Worm (Caenorhabditis elegans): ENCODE results near the gene nex-2.
A peak's percentile ranks its signal among the peaks of the same experiment; 100 is the strongest.

The nex-2 gene

DNA sequence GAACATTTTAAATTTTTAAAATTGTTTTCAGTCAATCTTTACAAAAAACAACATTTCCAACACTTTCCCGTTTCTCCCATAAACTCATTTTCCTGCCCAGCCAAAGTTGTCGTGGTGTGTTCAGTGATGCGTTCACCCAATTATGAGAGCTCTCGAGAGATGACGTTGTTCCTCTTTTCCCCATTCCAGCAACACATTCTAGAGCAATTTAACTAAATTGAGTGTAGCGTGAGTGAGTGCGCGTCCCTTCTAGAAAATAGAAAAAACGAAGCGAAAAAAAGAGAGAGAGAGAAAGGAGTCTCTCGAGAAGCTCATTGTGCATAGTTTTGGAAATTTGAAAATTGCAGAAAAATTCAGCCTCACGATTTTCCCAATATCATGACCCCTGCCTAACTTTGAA lies 28.5 kb upstream of the nex-2 start:
- TF ChIP-seq ztf-29 (GFP tag; IDR thresholded peaks at IDR 0.05) (no peak), klf-2 (GFP tag; conservative IDR thresholded peaks at IDR 0.05) (no peak), ztf-23 (GFP tag; IDR thresholded peaks at IDR 0.05) (no peak), med-1 (GFP tag; optimal IDR thresholded peaks at IDR 0.05; ENCODE audit: insufficient read depth) (no peak), ref-1 (GFP tag; conservative IDR thresholded peaks at IDR 0.05) (no peak), cog-1 (tag; optimal IDR thresholded peaks at IDR 0.05) (no peak), tab-1 (GFP tag; IDR thresholded peaks at IDR 0.05) (no peak), flt-1 (GFP tag; IDR thresholded peaks at IDR 0.05) (no peak), T22C8.4 (GFP tag; IDR thresholded peaks at IDR 0.05) (no peak)

DNA sequence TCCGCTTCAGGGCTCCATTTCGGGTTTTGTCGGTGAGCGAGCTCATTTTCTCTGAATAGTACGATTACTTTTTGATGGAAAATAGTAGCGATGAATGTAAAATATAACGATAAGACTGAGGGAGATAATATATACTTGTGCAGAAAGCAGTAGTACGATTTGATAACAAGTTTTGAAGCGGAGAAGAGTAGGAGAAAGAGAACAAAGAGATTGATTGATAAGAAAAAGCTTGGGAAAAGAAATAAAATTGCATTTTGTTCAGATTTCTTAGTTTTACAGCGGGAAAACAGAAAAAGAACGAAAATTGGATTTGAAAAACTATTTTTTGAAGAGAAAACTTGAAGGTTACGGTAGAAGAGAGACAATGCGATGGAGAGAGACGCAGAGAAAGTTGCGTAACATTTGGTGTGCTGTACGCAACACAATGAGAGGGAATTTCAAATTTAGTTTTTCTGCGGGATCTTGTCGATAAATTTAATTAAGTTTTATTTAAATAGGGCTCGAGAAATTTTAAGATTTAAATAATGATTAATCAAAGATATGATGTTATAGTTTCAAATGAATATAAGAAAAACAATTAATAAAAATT lies 27.5 kb upstream of the nex-2 start, which contains the start of gene umps-1:
umps-1 (minus strand) TSS at position 51 of the 589 bp plus-strand sequence.
- TF ChIP-seq tab-1 (GFP tag; IDR thresholded peaks at IDR 0.05) = no peak
- no peak for TF ChIP-seq cog-1 (tag; optimal IDR thresholded peaks at IDR 0.05)
- no peak for TF ChIP-seq klf-2 (GFP tag; conservative IDR thresholded peaks at IDR 0.05)
- no peak for TF ChIP-seq med-1 (GFP tag; optimal IDR thresholded peaks at IDR 0.05; ENCODE audit: insufficient read depth)

DNA sequence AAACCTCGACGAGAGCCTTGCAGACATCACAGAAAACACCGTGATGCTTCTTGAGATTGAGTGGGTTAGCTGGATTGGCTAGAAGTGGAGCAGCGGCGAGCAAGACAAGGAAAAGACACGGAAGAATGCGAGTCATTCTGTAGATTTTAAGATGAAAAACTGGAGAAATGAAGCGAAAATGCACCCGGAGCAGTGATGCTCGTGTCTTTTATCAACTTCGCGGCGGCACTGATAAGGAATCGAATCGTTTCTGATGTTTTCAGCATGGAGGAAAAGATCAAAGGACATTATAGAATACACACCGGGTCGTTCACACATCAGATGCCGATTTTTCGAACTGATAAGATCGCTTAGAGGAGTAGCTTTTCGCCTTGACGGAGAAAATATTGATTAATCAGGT lies 25.2 kb upstream of the nex-2 start, which contains the start of gene spp-1:
spp-1 (minus strand) TSS at position 287 of the 400 bp plus-strand sequence.
- no peak for TF ChIP-seq ztf-29 (GFP tag; IDR thresholded peaks at IDR 0.05)
- no peak for TF ChIP-seq flt-1 (GFP tag; IDR thresholded peaks at IDR 0.05)
- no peak for TF ChIP-seq tab-1 (GFP tag; IDR thresholded peaks at IDR 0.05)
- TF ChIP-seq klf-2 (GFP tag; conservative IDR thresholded peaks at IDR 0.05) = no peak
- no peak for TF ChIP-seq med-1 (GFP tag; optimal IDR thresholded peaks at IDR 0.05; ENCODE audit: insufficient read depth)
- TF ChIP-seq T22C8.4 (GFP tag; IDR thresholded peaks at IDR 0.05) = no peak
- no peak for TF ChIP-seq ref-1 (GFP tag; conservative IDR thresholded peaks at IDR 0.05)
- no peak for TF ChIP-seq cog-1 (tag; optimal IDR thresholded peaks at IDR 0.05)

ce11 chrIII:10354591-10354990 lies 24.4 kb upstream of the nex-2 start:
- no peak for TF ChIP-seq ztf-29 (GFP tag; IDR thresholded peaks at IDR 0.05)
- no peak for TF ChIP-seq flt-1 (GFP tag; IDR thresholded peaks at IDR 0.05)
- no peak for TF ChIP-seq ztf-23 (GFP tag; IDR thresholded peaks at IDR 0.05)
- no peak for TF ChIP-seq cog-1 (tag; optimal IDR thresholded peaks at IDR 0.05)
- TF ChIP-seq T22C8.4 (GFP tag; IDR thresholded peaks at IDR 0.05) = no peak
- no peak for TF ChIP-seq med-1 (GFP tag; optimal IDR thresholded peaks at IDR 0.05; ENCODE audit: insufficient read depth)
- TF ChIP-seq ref-1 (GFP tag; conservative IDR thresholded peaks at IDR 0.05) = no peak
- TF ChIP-seq tab-1 (GFP tag; IDR thresholded peaks at IDR 0.05) = no peak
- TF ChIP-seq klf-2 (GFP tag; conservative IDR thresholded peaks at IDR 0.05) = no peak

DNA sequence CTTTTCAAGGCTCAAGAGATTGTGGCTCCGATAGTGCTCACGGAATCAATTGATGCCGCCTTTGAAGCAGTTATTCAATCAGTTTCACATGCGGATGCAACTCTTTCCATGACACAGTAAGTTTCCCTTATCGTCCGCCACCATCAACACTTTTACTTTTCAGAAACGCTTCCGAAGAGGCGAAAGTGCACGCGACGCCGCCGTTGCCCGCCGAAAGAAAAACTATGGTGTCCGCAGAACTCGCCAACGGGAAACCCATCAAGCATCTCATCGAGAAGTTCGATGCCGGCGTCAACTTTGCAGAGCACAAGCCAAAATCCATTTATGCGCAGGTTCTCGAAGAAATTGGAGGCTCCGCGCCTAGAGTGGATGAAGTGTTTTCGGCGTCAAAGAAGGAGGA lies 23.2 kb upstream of the nex-2 start:
- no peak for TF ChIP-seq T22C8.4 (GFP tag; IDR thresholded peaks at IDR 0.05)

DNA sequence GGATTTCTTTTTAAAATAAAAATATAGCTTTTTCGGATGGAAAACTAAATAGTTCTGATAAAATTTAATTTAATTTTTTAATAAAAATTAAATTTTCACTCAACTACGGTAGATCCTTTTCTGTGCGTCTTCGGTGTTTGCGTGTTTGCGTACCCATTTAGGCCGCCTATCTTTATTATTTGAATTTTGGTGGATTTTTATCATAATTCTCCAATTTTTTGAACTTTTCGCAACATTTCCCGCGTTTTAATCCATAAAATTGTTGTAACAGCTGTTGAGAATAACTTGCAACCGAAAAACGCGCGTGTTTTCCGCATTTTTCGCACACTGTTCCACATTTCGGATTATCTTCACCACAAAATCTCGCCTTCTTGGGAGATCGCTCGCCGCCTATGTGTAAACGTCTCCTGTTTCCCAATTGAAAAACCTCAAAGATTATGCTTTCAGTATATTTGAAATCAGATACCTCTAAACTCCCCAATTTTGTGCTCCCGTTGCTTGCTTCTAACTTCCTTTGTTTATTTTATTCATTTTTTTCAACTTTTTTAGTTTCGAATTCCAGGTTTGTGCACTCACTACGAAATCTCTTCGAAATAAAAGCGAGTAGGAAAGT lies 21.5 kb upstream of the nex-2 start, which contains the start of gene T07C4.3:
T07C4.3 (plus strand) TSS at position 563 of the 613 bp plus-strand sequence.
- no peak for TF ChIP-seq T22C8.4 (GFP tag; IDR thresholded peaks at IDR 0.05)
- TF ChIP-seq flt-1 (GFP tag; IDR thresholded peaks at IDR 0.05) = no peak
- TF ChIP-seq med-1 (GFP tag; optimal IDR thresholded peaks at IDR 0.05; ENCODE audit: insufficient read depth) = no peak
- no peak for TF ChIP-seq tab-1 (GFP tag; IDR thresholded peaks at IDR 0.05)
- no peak for TF ChIP-seq ref-1 (GFP tag; conservative IDR thresholded peaks at IDR 0.05)
- TF ChIP-seq klf-2 (GFP tag; conservative IDR thresholded peaks at IDR 0.05) = no peak
- TF ChIP-seq ztf-29 (GFP tag; IDR thresholded peaks at IDR 0.05) = no peak
- TF ChIP-seq cog-1 (tag; optimal IDR thresholded peaks at IDR 0.05) = no peak
- no peak for TF ChIP-seq ztf-23 (GFP tag; IDR thresholded peaks at IDR 0.05)

DNA sequence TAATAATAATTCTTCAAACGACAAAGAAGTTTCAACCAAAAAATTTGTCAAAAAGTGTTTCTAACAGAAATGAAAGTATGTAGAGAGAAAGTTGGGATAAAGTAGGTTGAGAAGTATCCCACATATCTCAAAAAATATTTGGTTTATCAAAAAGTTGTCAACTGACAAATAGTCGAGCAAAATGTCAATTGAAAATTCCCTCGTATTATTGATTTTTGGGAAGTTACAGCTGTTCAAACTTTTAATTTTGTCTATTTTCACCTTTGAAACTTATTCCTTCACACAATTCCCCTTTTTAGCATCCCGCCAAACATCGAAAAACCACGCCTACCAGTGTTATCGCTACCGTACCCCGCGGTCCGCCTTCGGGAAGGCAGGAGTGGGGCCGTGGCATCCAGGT lies 16.8 kb upstream of the nex-2 start, which contains the start of gene tbx-8:
tbx-8 (plus strand) TSS at position 301 of the 400 bp plus-strand sequence.
- TF ChIP-seq T22C8.4 (GFP tag; IDR thresholded peaks at IDR 0.05) (no peak), klf-2 (GFP tag; conservative IDR thresholded peaks at IDR 0.05) (no peak), ref-1 (GFP tag; conservative IDR thresholded peaks at IDR 0.05) (0 out of 2 replicates have a peak, but pooled peaks have one; percentile 8), tab-1 (GFP tag; IDR thresholded peaks at IDR 0.05) (no peak), ztf-29 (GFP tag; IDR thresholded peaks at IDR 0.05) (no peak)

DNA sequence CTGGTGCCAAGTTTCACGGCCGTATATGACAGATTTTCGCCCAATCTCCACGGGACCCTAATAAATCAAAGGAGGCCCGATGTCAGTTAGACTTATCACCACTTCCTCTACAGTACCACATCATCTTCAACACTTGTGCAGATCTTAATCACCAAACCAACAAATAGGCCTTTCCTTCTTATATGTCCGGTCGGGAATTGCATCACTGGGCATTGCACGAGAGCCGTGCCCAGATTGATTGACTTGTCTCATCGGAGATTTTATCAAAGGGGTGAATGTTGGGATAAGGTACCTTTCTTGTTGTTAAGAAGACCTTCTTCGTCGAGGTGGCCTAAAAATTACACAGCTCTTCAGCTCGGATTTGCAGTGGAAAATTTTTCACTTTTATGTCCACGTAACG lies 14.5 kb upstream of the nex-2 start:
- TF ChIP-seq klf-2 (GFP tag; conservative IDR thresholded peaks at IDR 0.05) (no peak), tab-1 (GFP tag; IDR thresholded peaks at IDR 0.05) (no peak), cog-1 (tag; optimal IDR thresholded peaks at IDR 0.05) (no peak), T22C8.4 (GFP tag; IDR thresholded peaks at IDR 0.05) (no peak)

DNA sequence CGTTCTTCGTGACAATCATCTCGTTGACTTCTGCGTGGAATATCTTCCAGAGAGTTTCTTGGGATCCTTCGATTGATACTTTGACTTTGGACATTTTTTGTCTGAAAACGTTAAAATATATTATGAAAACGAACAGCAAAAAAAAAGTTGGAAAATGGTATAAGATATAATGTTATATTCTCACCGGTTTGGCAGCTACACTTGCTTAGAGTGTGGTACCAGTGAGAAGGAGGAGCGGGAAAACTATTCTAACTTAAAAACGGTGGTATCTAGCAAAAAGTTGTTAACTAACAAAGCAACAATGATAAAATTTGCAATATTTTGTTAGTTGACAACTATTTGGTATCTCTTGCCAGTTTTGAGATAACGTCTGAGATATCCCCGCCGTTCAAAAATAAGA lies 11.5 kb upstream of the nex-2 start, which contains the start of gene tbx-9:
tbx-9 (minus strand) TSS at position 101 of the 400 bp plus-strand sequence.
- TF ChIP-seq klf-2 (GFP tag; conservative IDR thresholded peaks at IDR 0.05) (no peak), med-1 (GFP tag; optimal IDR thresholded peaks at IDR 0.05; ENCODE audit: insufficient read depth) (no peak), cog-1 (tag; optimal IDR thresholded peaks at IDR 0.05) (no peak), ztf-29 (GFP tag; IDR thresholded peaks at IDR 0.05) (no peak), T22C8.4 (GFP tag; IDR thresholded peaks at IDR 0.05) (no peak), tab-1 (GFP tag; IDR thresholded peaks at IDR 0.05) (no peak), flt-1 (GFP tag; IDR thresholded peaks at IDR 0.05) (no peak), ztf-23 (GFP tag; IDR thresholded peaks at IDR 0.05) (no peak), ref-1 (GFP tag; conservative IDR thresholded peaks at IDR 0.05) (no peak)

DNA sequence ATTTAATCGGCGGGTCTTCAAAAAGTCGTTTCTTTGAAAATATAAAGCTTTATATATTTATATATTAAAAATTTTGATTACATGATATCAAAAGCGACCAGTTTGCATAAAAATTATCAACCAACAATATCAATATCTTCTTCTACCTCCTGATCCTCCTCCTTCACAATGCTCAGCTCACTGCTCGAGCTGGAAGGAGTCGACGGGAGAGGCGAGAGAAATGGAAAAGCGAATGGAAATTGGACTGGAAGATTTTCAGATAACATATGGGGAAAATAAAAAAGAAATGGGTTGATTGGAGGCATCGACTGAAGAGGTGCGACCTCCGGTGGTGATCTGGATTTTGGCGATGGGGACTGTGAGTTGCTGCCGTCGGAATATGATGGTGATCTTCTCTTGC lies 9.7 kb upstream of the nex-2 start:
- no peak for TF ChIP-seq tab-1 (GFP tag; IDR thresholded peaks at IDR 0.05)

All from whole organism, midembryonic.